Fruit fly (Drosophila melanogaster): Measurements from ENCODE around the gene CG15638.
A peak's percentile ranks its signal among the peaks of the same experiment; 100 is the strongest.

Gene CG15638

dm6 chr2L:13550488-13551033 is 15.0 kb upstream of the CG15638 start:
- TF ChIP-seq sv (GFP tag; optimal IDR thresholded peaks at IDR 0.05) (no peak), dmrt93B (GFP tag; optimal IDR thresholded peaks at IDR 0.05) (no peak), foxo (GFP tag; optimal IDR thresholded peaks at IDR 0.05) (no peak), Mio (GFP tag; optimal IDR thresholded peaks at IDR 0.05) (no peak), h (GFP tag; optimal IDR thresholded peaks at IDR 0.05) (no peak), N (GFP tag; optimal IDR thresholded peaks at IDR 0.05) (no peak), Hnf4 (GFP tag; optimal IDR thresholded peaks at IDR 0.05) (peak; percentile 39), Rel (GFP tag; optimal IDR thresholded peaks at IDR 0.05) (no peak), Rel (tag; optimal IDR thresholded peaks at IDR 0.05) (no peak), lola (GFP tag; optimal IDR thresholded peaks at IDR 0.05) (no peak), CrebA (GFP tag; optimal IDR thresholded peaks at IDR 0.05; ENCODE audit: borderline replicate concordance) (no peak), Vsx2 (GFP tag; optimal IDR thresholded peaks at IDR 0.05; ENCODE audit: partially characterized antibody) (peak; percentile 60), Dif (GFP tag; optimal IDR thresholded peaks at IDR 0.05; ENCODE audit: partially characterized antibody) (peak; percentile 87), HLH106 (tag; optimal IDR thresholded peaks at IDR 0.05) (no peak), psq (GFP tag; optimal IDR thresholded peaks at IDR 0.05) (peak; percentile 69), GATAd (GFP tag; optimal IDR thresholded peaks at IDR 0.05) (no peak), Myc (optimal IDR thresholded peaks at IDR 0.05) (no peak), brk (GFP tag; optimal IDR thresholded peaks at IDR 0.05) (no peak), CG32264 (GFP tag; optimal IDR thresholded peaks at IDR 0.05) (no peak), Jra (GFP tag; optimal IDR thresholded peaks at IDR 0.05) (no peak), dsf (GFP tag; optimal IDR thresholded peaks at IDR 0.05; ENCODE audit: borderline replicate concordance) (no peak), Hr83 (GFP tag; optimal IDR thresholded peaks at IDR 0.05; ENCODE audit: poor library complexity, severe bottlenecking) (no peak), Dfd (GFP tag; optimal IDR thresholded peaks at IDR 0.05) (no peak), jim (GFP tag; optimal IDR thresholded peaks at IDR 0.05) (no peak), pan (optimal IDR thresholded peaks at IDR 0.05) (no peak), CG9705 (GFP tag; optimal IDR thresholded peaks at IDR 0.05) (no peak), sage (GFP tag; optimal IDR thresholded peaks at IDR 0.05) (no peak), Hr78 (GFP tag; optimal IDR thresholded peaks at IDR 0.05) (no peak), OdsH (GFP tag; optimal IDR thresholded peaks at IDR 0.05) (no peak), dl (GFP tag; optimal IDR thresholded peaks at IDR 0.05; ENCODE audit: insufficient read depth in 1 of 2, partially characterized antibody in 2 of 2) (peak; percentile 39 to 78)

dm6 chr2L:13549973-13550458 is 14.4 kb upstream of the CG15638 start, which contains the start of gene kuz:
TSS of gene kuz (plus strand) at chr2L:13550139.
- TF ChIP-seq Vsx2 (GFP tag; optimal IDR thresholded peaks at IDR 0.05; ENCODE audit: partially characterized antibody) = peak; percentile 86
- TF ChIP-seq Mio (GFP tag; optimal IDR thresholded peaks at IDR 0.05) = no peak
- no peak for TF ChIP-seq tai (GFP tag; optimal IDR thresholded peaks at IDR 0.05)
- no peak for TF ChIP-seq Rel (GFP tag; optimal IDR thresholded peaks at IDR 0.05)
- TF ChIP-seq Rel (tag; optimal IDR thresholded peaks at IDR 0.05) = peak; percentile 77
- peak; percentile 59 for TF ChIP-seq Jra (GFP tag; optimal IDR thresholded peaks at IDR 0.05)
- peak; percentile 13 for TF ChIP-seq CrebA (GFP tag; optimal IDR thresholded peaks at IDR 0.05; ENCODE audit: borderline replicate concordance)
- no peak for TF ChIP-seq OdsH (GFP tag; optimal IDR thresholded peaks at IDR 0.05)
- peak; percentile 44 for TF ChIP-seq HLH106 (tag; optimal IDR thresholded peaks at IDR 0.05)
- no peak for TF ChIP-seq Hr78 (GFP tag; optimal IDR thresholded peaks at IDR 0.05)
- no peak for TF ChIP-seq ey (GFP tag; optimal IDR thresholded peaks at IDR 0.05)
- no peak for TF ChIP-seq pan (optimal IDR thresholded peaks at IDR 0.05)
- TF ChIP-seq N (GFP tag; optimal IDR thresholded peaks at IDR 0.05) = no peak
- peak; percentile 33 for TF ChIP-seq br (GFP tag; optimal IDR thresholded peaks at IDR 0.05)
- TF ChIP-seq GATAd (GFP tag; optimal IDR thresholded peaks at IDR 0.05) = no peak
- no peak for TF ChIP-seq CG9705 (GFP tag; optimal IDR thresholded peaks at IDR 0.05)
- TF ChIP-seq sv (GFP tag; optimal IDR thresholded peaks at IDR 0.05) = no peak
- TF ChIP-seq brk (GFP tag; optimal IDR thresholded peaks at IDR 0.05) = peak; percentile 40
- no peak for TF ChIP-seq rgr (GFP tag; optimal IDR thresholded peaks at IDR 0.05)
- peak; percentile 72 for TF ChIP-seq Dfd (GFP tag; optimal IDR thresholded peaks at IDR 0.05)
- peak; percentile 24 for TF ChIP-seq sage (GFP tag; optimal IDR thresholded peaks at IDR 0.05)
- TF ChIP-seq jim (GFP tag; optimal IDR thresholded peaks at IDR 0.05) = no peak
- TF ChIP-seq dl (GFP tag; optimal IDR thresholded peaks at IDR 0.05; ENCODE audit: insufficient read depth in 1 of 2, partially characterized antibody in 2 of 2) = peak in 1 of 2 experiments; percentile 55
- TF ChIP-seq usp (GFP tag; optimal IDR thresholded peaks at IDR 0.05) = no peak
- peak; percentile 30 for TF ChIP-seq fru (GFP tag; optimal IDR thresholded peaks at IDR 0.05)
- TF ChIP-seq psq (GFP tag; optimal IDR thresholded peaks at IDR 0.05) = no peak
- peak in 1 of 2 experiments; percentile 19 for TF ChIP-seq foxo (GFP tag; optimal IDR thresholded peaks at IDR 0.05)
- TF ChIP-seq Hr83 (GFP tag; optimal IDR thresholded peaks at IDR 0.05; ENCODE audit: poor library complexity, severe bottlenecking) = peak; percentile 83
- no peak for TF ChIP-seq lola (GFP tag; optimal IDR thresholded peaks at IDR 0.05)
- TF ChIP-seq Sp1 (GFP tag; optimal IDR thresholded peaks at IDR 0.05) = peak; percentile 50
- peak; percentile 23 for TF ChIP-seq woc (GFP tag; optimal IDR thresholded peaks at IDR 0.05)
- TF ChIP-seq dmrt93B (GFP tag; optimal IDR thresholded peaks at IDR 0.05) = no peak
- no peak for TF ChIP-seq Abd-B (GFP tag; optimal IDR thresholded peaks at IDR 0.05)
- no peak for TF ChIP-seq CG32264 (GFP tag; optimal IDR thresholded peaks at IDR 0.05)
- peak; percentile 32 for TF ChIP-seq Dif (GFP tag; optimal IDR thresholded peaks at IDR 0.05; ENCODE audit: partially characterized antibody)
- TF ChIP-seq Hnf4 (GFP tag; optimal IDR thresholded peaks at IDR 0.05) = peak; percentile 62
- no peak for TF ChIP-seq Myc (optimal IDR thresholded peaks at IDR 0.05)
- TF ChIP-seq h (GFP tag; optimal IDR thresholded peaks at IDR 0.05) = peak; percentile 65
- no peak for TF ChIP-seq dsf (GFP tag; optimal IDR thresholded peaks at IDR 0.05; ENCODE audit: borderline replicate concordance)
